Fruit fly (Drosophila melanogaster) S2 (cell line): Measurements from ENCODE around the gene Scsalpha1.

Experiments used
- CG8478 ChIP-seq: fragments of >200 bp; optimal IDR thresholded peaks from 2 replicates; lab custom pipeline; 2018
- CTCF ChIP-seq, 2 experiments: fragments of >200 bp; optimal IDR thresholded peaks; 2 replicates each; lab custom pipeline; 2018

dm6 chr3L:3851847-3852246, 37.8 kb downstream of the Scsalpha1 start:
- no peak for TF ChIP-seq CTCF (optimal IDR thresholded peaks at IDR 0.05; lab: Kevin White, UChicago)
- TF ChIP-seq CG8478: no peak
